Worm (Caenorhabditis elegans): ENCODE results near the gene sumv-2.

The sumv-2 gene

DNA sequence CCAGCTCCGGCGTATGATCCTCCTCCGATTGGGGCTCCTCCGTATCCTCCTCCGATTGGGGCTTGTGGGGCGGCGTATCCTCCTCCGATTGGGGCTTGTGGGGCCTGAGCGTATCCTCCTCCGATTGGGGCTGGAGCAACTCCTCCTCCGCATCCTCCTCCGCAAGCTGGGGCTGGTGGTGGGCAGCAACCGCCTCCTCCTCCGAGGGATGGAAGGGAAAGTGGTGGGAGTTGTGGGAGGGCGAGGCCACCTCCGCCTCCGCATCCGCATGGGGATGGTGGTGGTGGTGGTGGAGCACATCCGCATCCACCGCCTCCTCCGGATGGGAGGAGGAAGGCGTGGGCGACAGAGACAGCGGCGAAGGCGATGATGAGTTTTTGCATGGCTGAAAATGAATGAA, 30.5 kb downstream of the sumv-2 start, which contains the start of gene F41F3.3:
F41F3.3 (minus strand) TSS at position 383 of the 400 bp plus-strand sequence.
- TF ChIP-seq Y56A3A.18 (GFP tag; IDR thresholded peaks at IDR 0.05) (no peak), F52B5.7 (tag; optimal IDR thresholded peaks at IDR 0.05) (peak; percentile 65), ceh-100 (GFP tag; IDR thresholded peaks at IDR 0.05) (no peak), lag-1 (GFP tag; IDR thresholded peaks at IDR 0.05) (no peak), rec-8 (tag; optimal IDR thresholded peaks at IDR 0.05) (no peak), sdz-38 (tag; optimal IDR thresholded peaks at IDR 0.05) (no peak), F10E7.11 (tag; optimal IDR thresholded peaks at IDR 0.05) (no peak), mes-4 (tag; optimal IDR thresholded peaks at IDR 0.05) (no peak), madf-10 (tag; optimal IDR thresholded peaks at IDR 0.05) (no peak), ceh-79 (tag; optimal IDR thresholded peaks at IDR 0.05) (no peak), fkh-3 (tag; optimal IDR thresholded peaks at IDR 0.05) (no peak), chd-7 (tag; optimal IDR thresholded peaks at IDR 0.05) (peak; percentile 33), Y95B8A.8 (GFP tag; IDR thresholded peaks at IDR 0.05) (no peak), sea-2 (GFP tag; IDR thresholded peaks at IDR 0.05) (no peak), ekl-4 (GFP tag; IDR thresholded peaks at IDR 0.05) (0 out of 2 replicates have a peak, but pooled peaks have one; percentile 24), rpc-1 (optimal IDR thresholded peaks at IDR 0.05) (no peak), rpc-1 (tag; optimal IDR thresholded peaks at IDR 0.05) (no peak), lsy-27 (tag; optimal IDR thresholded peaks at IDR 0.05; ENCODE audit: borderline replicate concordance, insufficient read depth) (no peak), B0019.2 (GFP tag; conservative IDR thresholded peaks at IDR 0.05) (0 out of 2 replicates have a peak, but pooled peaks have one; percentile 11), zim-3 (tag; optimal IDR thresholded peaks at IDR 0.05) (no peak), attf-6 (GFP tag; IDR thresholded peaks at IDR 0.05) (no peak), let-526 (GFP tag; IDR thresholded peaks at IDR 0.05) (no peak), madf-3 (GFP tag; IDR thresholded peaks at IDR 0.05) (0 out of 2 replicates have a peak, but pooled peaks have one; percentile 4), efl-1 (GFP tag; optimal IDR thresholded peaks at IDR 0.05) (no peak), snpc-1.1 (tag; optimal IDR thresholded peaks at IDR 0.05; ENCODE audit: insufficient read depth) (no peak), zfh-2 (GFP tag; conservative IDR thresholded peaks at IDR 0.05) (peak; percentile 97), egrh-3 (GFP tag; IDR thresholded peaks at IDR 0.05) (peak; percentile 97), attf-5 (GFP tag; optimal IDR thresholded peaks at IDR 0.05) (peak; percentile 16), ztf-22 (GFP tag; optimal IDR thresholded peaks at IDR 0.05) (peak; percentile 4), T07F8.4 (tag; optimal IDR thresholded peaks at IDR 0.05) (no peak), ceh-27 (GFP tag; optimal IDR thresholded peaks at IDR 0.05) (peak; percentile 10), unc-130 (GFP tag; optimal IDR thresholded peaks at IDR 0.05) (no peak), C17E4.6 (GFP tag; IDR thresholded peaks at IDR 0.05) (no peak), Y53F4B.3 (GFP tag; IDR thresholded peaks at IDR 0.05) (no peak), repo-1 (tag; optimal IDR thresholded peaks at IDR 0.05) (peak; percentile 24), athp-1 (tag; optimal IDR thresholded peaks at IDR 0.05) (no peak)

DNA sequence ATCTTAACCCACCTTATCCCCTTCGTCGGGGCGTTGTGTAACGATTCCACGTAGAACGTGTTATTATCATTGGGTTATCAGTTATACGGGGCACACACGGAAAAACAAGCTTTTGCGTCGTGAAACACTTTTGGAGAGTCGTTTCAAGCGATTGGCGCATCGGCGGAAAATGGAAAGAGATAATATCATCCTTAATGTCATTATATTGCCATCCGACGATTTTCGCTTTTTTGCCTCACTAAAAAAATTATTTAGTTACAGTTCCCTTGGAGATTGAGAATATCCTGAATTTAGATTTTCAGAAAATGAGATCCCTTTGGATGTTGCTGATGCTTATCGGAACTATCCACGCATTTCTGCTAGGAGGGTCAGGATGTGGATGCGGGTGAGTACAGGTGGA, 31.2 kb downstream of the sumv-2 start, which contains the start of gene F41F3.8:
F41F3.8 (plus strand) TSS at position 301 of the 400 bp plus-strand sequence.
- TF ChIP-seq mcd-1 (GFP tag; IDR thresholded peaks at IDR 0.05) (no peak), F39B2.1 (GFP tag; IDR thresholded peaks at IDR 0.05) (no peak), C17E4.6 (GFP tag; IDR thresholded peaks at IDR 0.05) (no peak), nfyb-1 (GFP tag; IDR thresholded peaks at IDR 0.05) (no peak), K12H6.12 (tag; optimal IDR thresholded peaks at IDR 0.05) (no peak), sptf-2 (GFP tag; optimal IDR thresholded peaks at IDR 0.05) (no peak), Y56A3A.18 (GFP tag; IDR thresholded peaks at IDR 0.05) (no peak), ekl-4 (GFP tag; IDR thresholded peaks at IDR 0.05) (no peak)

Data from whole organism, young adult.